Worm (Caenorhabditis elegans) whole organism, L1 larva: ENCODE data around the gene F22H10.11.
A peak's percentile ranks its signal among the peaks of the same experiment; 100 is the strongest.

Source experiments
- C04F5.9 ChIP-seq: sonication (generic microtip); optimal IDR thresholded peaks from 2 replicates; lab custom pipeline; 2016; ENCODE audit warnings: missing genetic modification characterization, missing compliant biosample characterization
- C16A3.4 ChIP-seq: fragments of 150-350 bp; optimal IDR thresholded peaks from 2 replicates; lab custom pipeline; 2014; ENCODE audit warnings: missing biosample characterization, missing genetic modification characterization
- C34B4.2 ChIP-seq: sonication (generic microtip); optimal IDR thresholded peaks from 2 replicates; lab custom pipeline; 2017; ENCODE audit warnings: mild to moderate bottlenecking, missing genetic modification characterization, missing compliant biosample characterization
- F16B12.6 ChIP-seq: fragments of 150-350 bp; optimal IDR thresholded peaks from 2 replicates; lab custom pipeline; 2014; ENCODE audit warnings: missing biosample characterization, missing genetic modification characterization
- blmp-1 ChIP-seq: fragments of 150-350 bp; optimal IDR thresholded peaks from 2 replicates; lab custom pipeline; 2014; ENCODE audit warnings: missing biosample characterization, missing genetic modification characterization
- ceh-8 ChIP-seq: fragments of 200-800 bp; sonication (Bioruptor generic); optimal IDR thresholded peaks from 2 replicates; lab custom pipeline; 2018; ENCODE audit warnings: mild to moderate bottlenecking, missing genetic modification characterization, moderate library complexity, missing compliant biosample characterization
- ceh-82 ChIP-seq, 3 experiments: fragments of 150-350 bp in 1 of 3; sonication (generic microtip) in 2 of 3; optimal IDR thresholded peaks; 2 replicates each; lab custom pipeline; 2014 to 2017; ENCODE audit warnings: missing biosample characterization in 3 of 3, missing genetic modification characterization in 3 of 3
- ceh-90 ChIP-seq: sonication (generic microtip); optimal IDR thresholded peaks from 2 replicates; lab custom pipeline; 2016; ENCODE audit warnings: missing genetic modification characterization, missing compliant biosample characterization
- dpl-1 ChIP-seq, 3 experiments: fragments of 150-350 bp in 2 of 3; sonication (generic microtip) in 1 of 3; optimal IDR thresholded peaks; 2 replicates each; lab custom pipeline; 2014 to 2017; ENCODE audit warnings: missing biosample characterization in 3 of 3, missing genetic modification characterization in 3 of 3, missing genetic modification reagents in 3 of 3
- dsc-1 ChIP-seq: sonication (generic microtip); optimal IDR thresholded peaks from 2 replicates; lab custom pipeline; 2016; ENCODE audit warnings: mild to moderate bottlenecking, missing genetic modification characterization, missing compliant biosample characterization
- efl-1 ChIP-seq, 4 experiments: fragments of 150-350 bp; optimal IDR thresholded peaks in 3 of 4; peaks in 1 of 4; 1 replicate in 1 of 4; 2 replicates in 3 of 4; lab custom pipeline; 2014; ENCODE audit warnings: missing biosample characterization in 2 of 4, missing genetic modification characterization in 2 of 4, missing genetic modification reagents in 2 of 4
- efl-3 ChIP-seq: fragments of 200-800 bp; sonication (Bioruptor generic); optimal IDR thresholded peaks from 2 replicates; lab custom pipeline; 2018; ENCODE audit warnings: mild to moderate bottlenecking, missing genetic modification characterization, missing compliant biosample characterization
- egl-13 ChIP-seq: sonication (generic microtip); optimal IDR thresholded peaks from 2 replicates; lab custom pipeline; 2016; ENCODE audit warnings: missing genotype, missing genetic modification reagents, missing genetic modification characterization, missing compliant biosample characterization
- egl-27 ChIP-seq, 2 experiments: fragments of 150-350 bp in 1 of 2; sonication (generic microtip); optimal IDR thresholded peaks; 3 replicates each; lab custom pipeline; 2017 to 2018; ENCODE audit warnings: missing biosample characterization in 2 of 2, missing genetic modification characterization in 2 of 2, missing genetic modification reagents in 2 of 2
- elt-2 ChIP-seq: sonication (generic microtip); optimal IDR thresholded peaks from 2 replicates; lab custom pipeline; 2016; ENCODE audit warnings: missing genetic modification characterization, mild to moderate bottlenecking, inconsistent platforms, missing compliant biosample characterization, missing genetic modification reagents
- elt-3 ChIP-seq, 6 experiments: fragments of 150-350 bp in 1 of 6; sonication (generic microtip); optimal IDR thresholded peaks; 2 replicates each; lab custom pipeline; 2017 to 2018; ENCODE audit warnings: missing biosample characterization in 6 of 6, missing genetic modification characterization in 6 of 6, inconsistent platforms in 1 of 6
- fkh-10 ChIP-seq: sonication (generic microtip); optimal IDR thresholded peaks from 2 replicates; lab custom pipeline; 2017; ENCODE audit warnings: missing biosample characterization, missing genetic modification reagents, missing genetic modification characterization
- fkh-8 ChIP-seq: sonication (generic microtip); optimal IDR thresholded peaks from 2 replicates; lab custom pipeline; 2016; ENCODE audit warnings: mild to moderate bottlenecking, missing genetic modification characterization, missing compliant biosample characterization
- hlh-17 ChIP-seq: fragments of 200-800 bp; sonication (Bioruptor generic); optimal IDR thresholded peaks from 2 replicates; lab custom pipeline; 2018; ENCODE audit warnings: missing genetic modification characterization, mild to moderate bottlenecking, missing compliant biosample characterization, moderate library complexity, borderline replicate concordance
- jun-1 ChIP-seq: fragments of 150-350 bp; optimal IDR thresholded peaks from 2 replicates; lab custom pipeline; 2014; ENCODE audit warnings: missing biosample characterization, missing genetic modification reagents, missing genetic modification characterization
- lin-13 ChIP-seq: fragments of 150-350 bp; optimal IDR thresholded peaks from 2 replicates; lab custom pipeline; 2014; ENCODE audit warnings: missing biosample characterization, missing genetic modification reagents, missing genetic modification characterization
- lin-14 ChIP-seq: fragments of 200-800 bp; sonication (Bioruptor generic); optimal IDR thresholded peaks from 2 replicates; lab custom pipeline; 2018; ENCODE audit warnings: mild to moderate bottlenecking, missing genetic modification characterization, moderate library complexity, missing compliant biosample characterization
- lin-15B ChIP-seq: fragments of 150-350 bp; sonication (generic microtip); optimal IDR thresholded peaks from 3 replicates; lab custom pipeline; 2014; ENCODE audit warnings: missing biosample characterization, missing genetic modification characterization
- lin-35 ChIP-seq, 2 experiments: fragments of 150-350 bp; optimal IDR thresholded peaks; 2 replicates each; lab custom pipeline; 2014; ENCODE audit warnings: missing biosample characterization in 2 of 2, missing genetic modification characterization in 2 of 2, missing genetic modification reagents in 2 of 2
- lir-3 ChIP-seq: sonication (generic microtip); optimal IDR thresholded peaks from 2 replicates; lab custom pipeline; 2016; ENCODE audit warnings: mild to moderate bottlenecking, missing genetic modification characterization, moderate library complexity, missing compliant biosample characterization; ENCODE audit not compliant: poor library complexity
- lsy-2 ChIP-seq, 2 experiments: fragments of 150-350 bp; optimal IDR thresholded peaks; 2 replicates each; lab custom pipeline; 2014; ENCODE audit warnings: missing biosample characterization in 2 of 2, missing genetic modification characterization in 2 of 2
- mab-9 ChIP-seq: fragments of 200-800 bp; sonication (Bioruptor generic); IDR thresholded peaks from 2 replicates; pipeline ENCODE4 v1.3.6; 2022; ENCODE audit warnings: missing genetic modification reagents, missing genetic modification characterization, missing compliant biosample characterization
- mdl-1 ChIP-seq, 2 experiments: fragments of 150-350 bp; optimal IDR thresholded peaks; 2 replicates each; lab custom pipeline; 2014 to 2017; ENCODE audit warnings: missing biosample characterization in 2 of 2, missing genetic modification characterization in 2 of 2, inconsistent platforms in 1 of 2
- mef-2 ChIP-seq: fragments of 150-350 bp; optimal IDR thresholded peaks from 2 replicates; lab custom pipeline; 2014; ENCODE audit warnings: missing biosample characterization, missing genetic modification characterization
- nhr-12 ChIP-seq: sonication (generic microtip); optimal IDR thresholded peaks from 2 replicates; lab custom pipeline; 2017; ENCODE audit warnings: missing biosample characterization, missing genetic modification characterization
- nhr-19 ChIP-seq: fragments of 200-800 bp; sonication (Bioruptor generic); conservative IDR thresholded peaks from 2 replicates; pipeline ENCODE4 v1.3.6; 2022; ENCODE audit warnings: missing genetic modification characterization, missing compliant biosample characterization
- nhr-20 ChIP-seq: sonication (generic microtip); optimal IDR thresholded peaks from 2 replicates; lab custom pipeline; 2016; ENCODE audit warnings: mild to moderate bottlenecking, missing genetic modification characterization, missing compliant biosample characterization
- nhr-237 ChIP-seq: fragments of 150-350 bp; optimal IDR thresholded peaks from 2 replicates; lab custom pipeline; 2014; ENCODE audit warnings: missing biosample characterization, missing genetic modification characterization
- nhr-76 ChIP-seq: sonication (generic microtip); optimal IDR thresholded peaks from 2 replicates; lab custom pipeline; 2017; ENCODE audit warnings: missing biosample characterization, missing genetic modification characterization
- nhr-77 ChIP-seq: fragments of 150-350 bp; optimal IDR thresholded peaks from 2 replicates; lab custom pipeline; 2014; ENCODE audit warnings: missing biosample characterization, missing genetic modification characterization
- nhr-85 ChIP-seq: sonication (generic microtip); peaks from one replicate; lab custom pipeline; 2016; ENCODE audit warnings: missing genetic modification characterization, inconsistent platforms, missing compliant biosample characterization
- pag-3 ChIP-seq: sonication (generic microtip); optimal IDR thresholded peaks from 2 replicates; lab custom pipeline; 2017; ENCODE audit warnings: missing genetic modification characterization, mild to moderate bottlenecking, missing compliant biosample characterization, antibody characterized with exemption, borderline replicate concordance; ENCODE audit not compliant: insufficient read depth
- pqm-1 ChIP-seq: sonication (generic microtip); optimal IDR thresholded peaks from 3 replicates; lab custom pipeline; 2017; ENCODE audit warnings: missing biosample characterization, missing genetic modification characterization
- snu-23 ChIP-seq: sonication (generic microtip); optimal IDR thresholded peaks from 2 replicates; lab custom pipeline; 2016; ENCODE audit warnings: missing genetic modification characterization, missing compliant biosample characterization
- sox-4 ChIP-seq: sonication (generic microtip); optimal IDR thresholded peaks from 2 replicates; lab custom pipeline; 2016; ENCODE audit warnings: missing genetic modification characterization, missing compliant biosample characterization
- sptf-1 ChIP-seq: fragments of 150-350 bp; optimal IDR thresholded peaks from 2 replicates; lab custom pipeline; 2014; ENCODE audit warnings: missing biosample characterization, missing genetic modification characterization
- sup-37 ChIP-seq: fragments of 200-800 bp; sonication (Bioruptor generic); optimal IDR thresholded peaks from 2 replicates; lab custom pipeline; 2018; ENCODE audit warnings: mild to moderate bottlenecking, missing genetic modification characterization, missing compliant biosample characterization
- swsn-7 ChIP-seq: sonication (generic microtip); optimal IDR thresholded peaks from 2 replicates; lab custom pipeline; 2016; ENCODE audit warnings: missing genetic modification characterization, missing compliant biosample characterization
- tlp-1 ChIP-seq: fragments of 150-350 bp; optimal IDR thresholded peaks from 2 replicates; lab custom pipeline; 2014; ENCODE audit warnings: missing biosample characterization, missing genetic modification characterization
- unc-130 ChIP-seq: fragments of 150-350 bp; optimal IDR thresholded peaks from 2 replicates; lab custom pipeline; 2017; ENCODE audit warnings: missing biosample characterization, missing genetic modification characterization, inconsistent platforms
- unc-30 ChIP-seq: sonication (generic microtip); optimal IDR thresholded peaks from 2 replicates; lab custom pipeline; 2017; ENCODE audit warnings: missing biosample characterization, missing genetic modification characterization
- unc-98 ChIP-seq: fragments of 200-800 bp; sonication (Bioruptor generic); IDR thresholded peaks from 2 replicates; pipeline ENCODE4 v1.3.6; 2022; ENCODE audit warnings: missing genetic modification characterization, missing compliant biosample characterization
- vab-15 ChIP-seq: sonication (generic microtip); optimal IDR thresholded peaks from 2 replicates; lab custom pipeline; 2017; ENCODE audit warnings: missing genotype, mild to moderate bottlenecking, missing genetic modification characterization, missing compliant biosample characterization
- zip-4 ChIP-seq: fragments of 200-800 bp; sonication (Bioruptor generic); optimal IDR thresholded peaks from 2 replicates; lab custom pipeline; 2018; ENCODE audit warnings: mild to moderate bottlenecking, missing genetic modification characterization, moderate library complexity, missing compliant biosample characterization
- ztf-4 ChIP-seq: fragments of 150-350 bp; optimal IDR thresholded peaks from 2 replicates; lab custom pipeline; 2014; ENCODE audit warnings: missing biosample characterization, missing genetic modification characterization

F22H10.11 gene

DNA sequence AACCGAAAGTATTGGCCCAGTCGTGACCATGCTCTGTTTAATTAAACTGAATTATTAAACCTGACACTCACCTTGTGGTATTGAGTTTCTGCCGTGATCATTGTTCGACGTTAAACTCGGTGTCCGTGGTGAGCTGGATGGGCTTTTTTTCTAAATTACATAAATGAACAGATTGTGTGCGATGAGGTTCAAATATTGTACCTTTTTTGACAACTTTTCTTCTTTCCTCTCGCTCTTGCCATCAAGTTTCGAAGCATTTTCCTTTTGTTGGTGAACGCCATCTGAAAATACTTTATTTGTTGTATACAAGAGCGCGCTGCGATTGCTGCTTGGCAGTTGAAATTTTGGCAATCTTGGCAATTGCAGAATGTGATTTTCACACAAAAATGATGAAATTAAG lies at the start of gene F22H10.11:
Gene F22H10.11, minus strand, starts transcription at position 101 of the 400 bp plus-strand sequence.
- TF ChIP-seq nhr-76 (tag; lab: Kevin White, UChicago) (no peak), sox-4 (tag; lab: Kevin White, UChicago) (no peak)

DNA sequence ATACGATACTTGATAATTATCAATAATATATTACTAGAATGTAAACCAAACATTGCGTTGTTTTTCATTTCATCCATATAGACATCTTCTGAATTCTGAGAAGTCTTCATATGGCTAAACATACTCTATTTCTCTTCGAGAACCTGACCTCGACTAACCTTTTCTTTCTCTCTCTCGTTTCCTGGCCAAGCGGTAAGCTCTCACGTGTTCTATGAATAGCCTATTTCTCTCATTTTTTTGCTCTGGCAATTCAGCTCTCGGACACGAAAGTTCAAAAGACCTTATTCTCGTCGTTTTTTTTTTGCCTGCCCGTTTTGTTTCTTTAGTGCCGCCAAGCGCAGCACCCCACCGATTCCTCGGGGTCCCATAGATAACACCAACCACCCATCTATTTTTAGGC lies 49.6 kb upstream of the F22H10.11 start:
- TF ChIP-seq nhr-20 (tag; lab: Kevin White, UChicago) (peak; percentile 9), fkh-10 (GFP tag; lab: Kevin White, UChicago) (peak; percentile 1), lin-35 (GFP tag; optimal IDR thresholded peaks at IDR 0.05; lab: Kevin White, UChicago) (no peak), lin-14 (GFP tag; lab: Kevin White, UChicago) (peak; percentile 73), sox-4 (tag; lab: Kevin White, UChicago) (no peak), pqm-1 (tag; lab: Kevin White, UChicago) (no peak), hlh-17 (GFP tag; lab: Kevin White, UChicago) (no peak), C16A3.4 (tag; lab: Kevin White, UChicago) (no peak), C34B4.2 (tag; lab: Kevin White, UChicago) (no peak), jun-1 (tag; lab: Kevin White, UChicago) (no peak), efl-3 (no peak), nhr-19 (GFP tag; lab: Robert Waterston, UW) (no peak), dsc-1 (tag; lab: Kevin White, UChicago) (no peak), unc-130 (no peak), zip-4 (no peak), mdl-1 (tag; optimal IDR thresholded peaks at IDR 0.05; lab: Kevin White, UChicago) (no peak), F16B12.6 (no peak), vab-15 (tag; lab: Kevin White, UChicago) (no peak), ztf-4 (peak; percentile 6), unc-98 (GFP tag; lab: Robert Waterston, UW) (no peak), nhr-12 (tag; lab: Kevin White, UChicago) (no peak), ceh-8 (no peak), ceh-90 (tag; lab: Kevin White, UChicago) (no peak), pag-3 (tag; lab: Kevin White, UChicago) (no peak), nhr-85 (tag; lab: Kevin White, UChicago) (no peak), elt-3 (tag; optimal IDR thresholded peaks at IDR 0.05; lab: Kevin White, UChicago) (no peak), sup-37 (GFP tag; lab: Kevin White, UChicago) (no peak), swsn-7 (peak; percentile 23), mef-2 (tag; lab: Kevin White, UChicago) (no peak), dpl-1 (GFP tag; optimal IDR thresholded peaks at IDR 0.05; lab: Kevin White, UChicago) (no peak), C04F5.9 (tag; lab: Kevin White, UChicago) (no peak), fkh-8 (tag; lab: Kevin White, UChicago) (peak; percentile 70), mab-9 (no peak), lir-3 (tag; lab: Kevin White, UChicago) (no peak), sptf-1 (tag; lab: Kevin White, UChicago) (no peak), unc-30 (tag; lab: Kevin White, UChicago) (no peak), lsy-2 (tag; optimal IDR thresholded peaks at IDR 0.05; lab: Kevin White, UChicago) (no peak), tlp-1 (no peak), efl-1 (optimal IDR thresholded peaks at IDR 0.05; lab: Kevin White, UChicago) (no peak), efl-1 (GFP tag; optimal IDR thresholded peaks at IDR 0.05 in 1 of 2; lab: Kevin White, UChicago) (no peak), nhr-76 (tag; lab: Kevin White, UChicago) (no peak), nhr-77 (no peak), lin-13 (no peak), snu-23 (no peak), lin-15B (tag; lab: Kevin White, UChicago) (no peak), nhr-237 (tag; lab: Kevin White, UChicago) (no peak), ceh-82 (tag; optimal IDR thresholded peaks at IDR 0.05; lab: Kevin White, UChicago) (no peak), egl-27 (tag; optimal IDR thresholded peaks at IDR 0.05; lab: Kevin White, UChicago) (no peak), blmp-1 (no peak), elt-2 (tag; lab: Kevin White, UChicago) (no peak), egl-13 (tag; lab: Kevin White, UChicago) (peak; percentile 42)
